Worm (Caenorhabditis elegans): ENCODE measurements around the gene clec-4.

- TF ChIP-seq nhr-25 (tag; optimal IDR thresholded peaks at IDR 0.05) = no peak
- no peak for TF ChIP-seq lin-13 (GFP tag; optimal IDR thresholded peaks at IDR 0.05)
- TF ChIP-seq lsy-2 (tag; optimal IDR thresholded peaks at IDR 0.05) = no peak
- no peak for TF ChIP-seq ama-1 (optimal IDR thresholded peaks at IDR 0.05)
- TF ChIP-seq nhr-11 (tag; optimal IDR thresholded peaks at IDR 0.05) = no peak
- TF ChIP-seq unc-39 (tag; optimal IDR thresholded peaks at IDR 0.05) = no peak
- no peak for TF ChIP-seq lin-39 (tag; optimal IDR thresholded peaks at IDR 0.05)
- no peak for TF ChIP-seq egl-27 (tag; optimal IDR thresholded peaks at IDR 0.05)
- TF ChIP-seq elt-1 (tag; optimal IDR thresholded peaks at IDR 0.05) = no peak
- TF ChIP-seq unc-62 (GFP tag; optimal IDR thresholded peaks at IDR 0.05) = no peak
These were observed 31.3 kb downstream of the clec-4 start for ce11 chrII:12549613-12550012.

Data from whole organism, L2 larva.